Fruit fly (Drosophila melanogaster): ENCODE measurements around the gene CG33189.

Gene CG33189

dm6 chr3R:8812342-8812966, 31.9 kb upstream of the CG33189 start (continued):
- TF ChIP-seq CG7928 (GFP tag; optimal IDR thresholded peaks at IDR 0.05) (no peak), CG12299 (tag; optimal IDR thresholded peaks at IDR 0.05) (no peak), CG9437 (GFP tag; optimal IDR thresholded peaks at IDR 0.05) (no peak), kah (GFP tag; optimal IDR thresholded peaks at IDR 0.05) (peak; percentile 20), stc (GFP tag; IDR thresholded peaks at IDR 0.05) (peak; percentile 65), NFAT (GFP tag; IDR thresholded peaks at IDR 0.05) (peak; percentile 60), CG10431 (GFP tag; optimal IDR thresholded peaks at IDR 0.05) (no peak), CG9817 (tag; optimal IDR thresholded peaks at IDR 0.05) (no peak), zfh1 (GFP tag; IDR thresholded peaks at IDR 0.05) (peak; percentile 57; the same call in 2 of the 3 replicates), Ets65A (GFP tag) (no peak), CG33557 (GFP tag; optimal IDR thresholded peaks at IDR 0.05) (no peak), Oli (tag; optimal IDR thresholded peaks at IDR 0.05) (peak; percentile 16), Myb (GFP tag; optimal IDR thresholded peaks at IDR 0.05) (peak; percentile 18), salm (tag; optimal IDR thresholded peaks at IDR 0.05) (peak; percentile 26), CG14860 (GFP tag; IDR thresholded peaks at IDR 0.05; ENCODE audit: partially characterized antibody) (no peak), CG15479 (GFP tag; optimal IDR thresholded peaks at IDR 0.05) (no peak), CG11085 (GFP tag; IDR thresholded peaks at IDR 0.05) (peak; percentile 35; the same call in 1 of the 2 replicates), CG11504 (tag; optimal IDR thresholded peaks at IDR 0.05) (peak; percentile 44), GATAe (GFP tag; conservative IDR thresholded peaks at IDR 0.05) (no peak), fu2 (GFP tag; optimal IDR thresholded peaks at IDR 0.05) (no peak), ash1 (GFP tag; optimal IDR thresholded peaks at IDR 0.05) (no peak), CG10543 (GFP tag; optimal IDR thresholded peaks at IDR 0.05) (peak; percentile 31), CG4854 (GFP tag; optimal IDR thresholded peaks at IDR 0.05) (no peak), lola (GFP tag; optimal IDR thresholded peaks at IDR 0.05) (peak in 1 of 3 experiments; percentile 16), CG1647 (GFP tag; optimal IDR thresholded peaks at IDR 0.05) (peak; percentile 18), CG18262 (tag; optimal IDR thresholded peaks at IDR 0.05) (peak; percentile 26), CG2712 (tag; optimal IDR thresholded peaks at IDR 0.05) (peak; percentile 44), Neu2 (GFP tag; optimal IDR thresholded peaks at IDR 0.05; ENCODE audit: borderline replicate concordance) (no peak), Kr (GFP tag; optimal IDR thresholded peaks at IDR 0.05) (no peak), nau (GFP tag; optimal IDR thresholded peaks at IDR 0.05) (peak; percentile 43), Poxn (GFP tag; IDR thresholded peaks at IDR 0.05) (no peak), Dp (GFP tag; optimal IDR thresholded peaks at IDR 0.05) (no peak), tin (GFP tag; optimal IDR thresholded peaks at IDR 0.05) (peak; percentile 19), slbo (GFP tag; IDR thresholded peaks at IDR 0.05) (peak; percentile 67), toy (GFP tag; IDR thresholded peaks at IDR 0.05) (peak; percentile 41; the same call in 1 of the 2 replicates), CG11456 (GFP tag; IDR thresholded peaks at IDR 0.05) (no peak), CG10274 (GFP tag; optimal IDR thresholded peaks at IDR 0.05) (no peak), CG12391 (tag; optimal IDR thresholded peaks at IDR 0.05) (peak; percentile 26), kay (GFP tag; optimal IDR thresholded peaks at IDR 0.05) (peak; percentile 64), pzg (GFP tag; optimal IDR thresholded peaks at IDR 0.05) (no peak), CG13123 (GFP tag; optimal IDR thresholded peaks at IDR 0.05) (no peak), Dip3 (GFP tag; optimal IDR thresholded peaks at IDR 0.05) (peak; percentile 13), cwo (GFP tag; optimal IDR thresholded peaks at IDR 0.05) (peak; percentile 71), wek (GFP tag; optimal IDR thresholded peaks at IDR 0.05) (peak; percentile 40), CG10321 (GFP tag; IDR thresholded peaks at IDR 0.05) (peak; percentile 44; the same call in 1 of the 2 replicates), Pdp1 (GFP tag; optimal IDR thresholded peaks at IDR 0.05) (peak; percentile 32 to 56), tll (GFP tag; optimal IDR thresholded peaks at IDR 0.05) (no peak), al (GFP tag; IDR thresholded peaks at IDR 0.05) (peak; percentile 46; the same call in 1 of the 2 replicates), pho (GFP tag; optimal IDR thresholded peaks at IDR 0.05) (peak; percentile 6)

Data from whole organism, embryonic.